Fruit fly (Drosophila melanogaster) whole organism, embryonic: ENCODE data around the gene CG17754.

ENCODE experiments used
- BEAF-32 ChIP-seq: fragments of 200-800 bp; sonication (Bioruptor generic); optimal IDR thresholded peaks from 3 replicates; lab custom pipeline; 2017; ENCODE audit warnings: missing biosample characterization, missing genetic modification characterization, mild to moderate bottlenecking, moderate library complexity, missing genetic modification reagents
- CG10431 ChIP-seq: fragments of 200-800 bp; sonication (Bioruptor generic); optimal IDR thresholded peaks from 3 replicates; lab custom pipeline; 2018; ENCODE audit warnings: missing biosample characterization, mild to moderate bottlenecking, missing genetic modification characterization
- CG11247 ChIP-seq: fragments of 200-800 bp; sonication (Bioruptor generic); IDR thresholded peaks from 2 replicates; pipeline ENCODE4 v1.3.6; 2022; ENCODE audit warnings: missing biosample characterization, missing genetic modification characterization
- CG11398 ChIP-seq: fragments of 200-800 bp; sonication (Bioruptor generic); optimal IDR thresholded peaks from 2 replicates; lab custom pipeline; 2016; ENCODE audit warnings: missing biosample characterization, missing genetic modification characterization
- CG11696 ChIP-seq: fragments of 200-800 bp; sonication (Bioruptor generic); IDR thresholded peaks from 2 replicates; pipeline ENCODE4 v1.3.6; 2022; ENCODE audit warnings: missing biosample characterization, missing genetic modification characterization
- CG12299 ChIP-seq: fragments of 200-800 bp; sonication (Bioruptor generic); optimal IDR thresholded peaks from 2 replicates; lab custom pipeline; 2018; ENCODE audit warnings: missing biosample characterization, mild to moderate bottlenecking, missing genetic modification characterization
- CG13424 ChIP-seq: fragments of 200-800 bp; sonication (Bioruptor generic); optimal IDR thresholded peaks from 2 replicates; lab custom pipeline; 2019; ENCODE audit warnings: missing biosample characterization, mild to moderate bottlenecking, missing genetic modification characterization, moderate library complexity
- CG14050 ChIP-seq: fragments of 200-800 bp; sonication (Bioruptor generic); IDR thresholded peaks from 3 replicates; pipeline ENCODE4 v1.3.6; 2022; ENCODE audit warnings: missing biosample characterization, missing genetic modification characterization
- CG15269 ChIP-seq: fragments of 200-800 bp; sonication (Bioruptor generic); optimal IDR thresholded peaks from 2 replicates; lab custom pipeline; 2018; ENCODE audit warnings: missing biosample characterization, mild to moderate bottlenecking, missing genetic modification characterization, moderate library complexity
- CG17385 ChIP-seq: fragments of 200-800 bp; sonication (Bioruptor generic); optimal IDR thresholded peaks from 3 replicates; lab custom pipeline; 2018; ENCODE audit warnings: missing biosample characterization, mild to moderate bottlenecking, missing genetic modification characterization
- CG18599 ChIP-seq: fragments of 200-800 bp; sonication (Bioruptor generic); optimal IDR thresholded peaks from 3 replicates; lab custom pipeline; 2017; ENCODE audit warnings: missing biosample characterization, missing genetic modification characterization, mild to moderate bottlenecking, moderate library complexity, missing genetic modification reagents
- CG2199 ChIP-seq: fragments of 200-800 bp; sonication (Bioruptor generic); IDR thresholded peaks from 3 replicates; pipeline ENCODE4 v1.3.6; 2022; ENCODE audit warnings: missing biosample characterization, missing genetic modification characterization
- CG2202 ChIP-seq: fragments of 200-800 bp; sonication (Bioruptor generic); optimal IDR thresholded peaks from 2 replicates; lab custom pipeline; 2018; ENCODE audit warnings: missing biosample characterization, mild to moderate bottlenecking, missing genetic modification characterization
- CG31441 ChIP-seq: fragments of 200-800 bp; sonication (Bioruptor generic); IDR thresholded peaks from 2 replicates; pipeline ENCODE4 v1.3.6; 2022; ENCODE audit warnings: missing biosample characterization, missing genetic modification characterization
- CG33213 ChIP-seq: fragments of 200-800 bp; sonication (Bioruptor generic); optimal IDR thresholded peaks from 3 replicates; lab custom pipeline; 2016; ENCODE audit warnings: missing biosample characterization, missing genetic modification characterization
- CG4404 ChIP-seq: fragments of 200-800 bp; sonication (Bioruptor generic); IDR thresholded peaks from 2 replicates; pipeline ENCODE4 v1.3.6; 2022; ENCODE audit warnings: missing biosample characterization, missing genetic modification characterization
- CG4820 ChIP-seq: fragments of 200-800 bp; sonication (Bioruptor generic); optimal IDR thresholded peaks from 3 replicates; lab custom pipeline; 2016; ENCODE audit warnings: missing biosample characterization, missing genetic modification characterization
- CG6791 ChIP-seq: fragments of 200-800 bp; sonication (Bioruptor generic); IDR thresholded peaks from 3 replicates; pipeline ENCODE4 v1.3.6; 2022; ENCODE audit warnings: missing biosample characterization, missing genetic modification characterization; ENCODE audit not compliant: partially characterized antibody
- CG7556 ChIP-seq: fragments of 200-800 bp; sonication (Bioruptor generic); optimal IDR thresholded peaks from 2 replicates; lab custom pipeline; 2017; ENCODE audit warnings: missing biosample characterization, mild to moderate bottlenecking, missing genetic modification characterization
- CG9437 ChIP-seq: fragments of 200-800 bp; sonication (Bioruptor generic); optimal IDR thresholded peaks from 2 replicates; lab custom pipeline; 2018; ENCODE audit warnings: missing biosample characterization, mild to moderate bottlenecking, missing genetic modification characterization
- CG9817 ChIP-seq: fragments of 200-800 bp; sonication (Bioruptor generic); optimal IDR thresholded peaks from 2 replicates; lab custom pipeline; 2018; ENCODE audit warnings: missing biosample characterization, mild to moderate bottlenecking, missing genetic modification characterization, moderate library complexity
- CHES-1-like ChIP-seq: fragments of 200-800 bp; sonication (Bioruptor generic); optimal IDR thresholded peaks from 2 replicates; lab custom pipeline; 2016; ENCODE audit warnings: missing biosample characterization, missing genetic modification characterization
- Deaf1 ChIP-seq: fragments of 200-800 bp; optimal IDR thresholded peaks from 3 replicates; lab custom pipeline; 2019; ENCODE audit warnings: missing biosample characterization, mild to moderate bottlenecking, missing genetic modification characterization, moderate library complexity
- Doc2 ChIP-seq: fragments of 200-800 bp; sonication (Bioruptor generic); IDR thresholded peaks from 2 replicates; pipeline ENCODE4 v1.3.6; 2022; ENCODE audit warnings: missing biosample characterization, missing genetic modification characterization
- Dp ChIP-seq: fragments of 200-800 bp; sonication (Bioruptor generic); optimal IDR thresholded peaks from 2 replicates; lab custom pipeline; 2018; ENCODE audit warnings: missing biosample characterization, mild to moderate bottlenecking, missing genetic modification characterization, moderate library complexity
- Elba2 ChIP-seq: fragments of 200-800 bp; sonication (Bioruptor generic); optimal IDR thresholded peaks from 3 replicates; lab custom pipeline; 2016; ENCODE audit warnings: missing biosample characterization, missing genetic modification characterization
- Ets65A ChIP-seq: fragments of 200-800 bp; sonication (Bioruptor generic); peaks from one replicate; lab custom pipeline; 2016; ENCODE audit warnings: missing biosample characterization, missing genetic modification characterization
- HLH3B ChIP-seq: fragments of 200-800 bp; sonication (Bioruptor generic); IDR thresholded peaks from 2 replicates; pipeline ENCODE4 v1.3.6; 2022; ENCODE audit warnings: missing biosample characterization, missing genetic modification characterization
- HLH54F ChIP-seq: fragments of 200-800 bp; sonication (Bioruptor generic); optimal IDR thresholded peaks from 3 replicates; lab custom pipeline; 2016; ENCODE audit warnings: missing biosample characterization, missing genetic modification characterization
- Lpt ChIP-seq: fragments of >200 bp; optimal IDR thresholded peaks from 2 replicates; lab custom pipeline; 2018; ENCODE audit warnings: missing biosample characterization, missing genetic modification characterization
- Nf-YC ChIP-seq: fragments of 200-800 bp; optimal IDR thresholded peaks from 3 replicates; lab custom pipeline; 2019; ENCODE audit warnings: missing biosample characterization, mild to moderate bottlenecking, missing genetic modification characterization, moderate library complexity
- Spps ChIP-seq: fragments of 200-800 bp; sonication (Bioruptor generic); optimal IDR thresholded peaks from 2 replicates; lab custom pipeline; 2018; ENCODE audit warnings: missing biosample characterization, mild to moderate bottlenecking, missing genetic modification characterization
- Taf1 ChIP-seq: fragments of 200-800 bp; sonication (Bioruptor generic); IDR thresholded peaks from 2 replicates; pipeline ENCODE4 v1.3.6; 2022; ENCODE audit warnings: missing biosample characterization, missing genetic modification characterization
- Xrp1 ChIP-seq: fragments of 200-800 bp; sonication (Bioruptor generic); IDR thresholded peaks from 2 replicates; pipeline ENCODE4 v1.3.6; 2022; ENCODE audit warnings: missing biosample characterization, missing genetic modification characterization
- ab ChIP-seq: fragments of 200-800 bp; sonication (Bioruptor generic); optimal IDR thresholded peaks from 2 replicates; lab custom pipeline; 2016; ENCODE audit warnings: missing biosample characterization, missing genetic modification characterization
- abd-A ChIP-seq: fragments of 200-800 bp; sonication (Bioruptor generic); optimal IDR thresholded peaks from 3 replicates; lab custom pipeline; 2019; ENCODE audit warnings: missing biosample characterization, mild to moderate bottlenecking, missing genetic modification characterization, moderate library complexity
- bbx ChIP-seq: fragments of 200-800 bp; sonication (Bioruptor generic); IDR thresholded peaks from 2 replicates; pipeline ENCODE4 v1.3.6; 2022; ENCODE audit warnings: missing biosample characterization, missing genetic modification characterization; ENCODE audit not compliant: partially characterized antibody
- bcd ChIP-seq: fragments of 200-800 bp; sonication (Bioruptor generic); optimal IDR thresholded peaks from 2 replicates; lab custom pipeline; 2017; ENCODE audit warnings: missing biosample characterization, mild to moderate bottlenecking, missing genetic modification characterization
- emc ChIP-seq: fragments of 200-800 bp; sonication (Bioruptor generic); optimal IDR thresholded peaks from 2 replicates; lab custom pipeline; 2016; ENCODE audit warnings: missing biosample characterization, missing genetic modification characterization
- gce ChIP-seq: fragments of 200-800 bp; sonication (Bioruptor generic); IDR thresholded peaks from 3 replicates; pipeline ENCODE4 v1.3.6; 2022; ENCODE audit warnings: missing biosample characterization, missing genetic modification characterization
- ind ChIP-seq: fragments of 200-800 bp; sonication (Bioruptor generic); optimal IDR thresholded peaks from 3 replicates; lab custom pipeline; 2016; ENCODE audit warnings: missing biosample characterization, missing genetic modification characterization
- klu ChIP-seq: fragments of 200-800 bp; sonication (Bioruptor generic); IDR thresholded peaks from 2 replicates; pipeline ENCODE4 v1.3.6; 2022; ENCODE audit warnings: missing biosample characterization, missing genetic modification characterization
- knrl ChIP-seq: fragments of 200-800 bp; sonication (Bioruptor generic); IDR thresholded peaks from 3 replicates; pipeline ENCODE4 v1.3.6; 2022; ENCODE audit warnings: missing biosample characterization, missing genetic modification characterization; ENCODE audit not compliant: partially characterized antibody
- luna ChIP-seq: fragments of 200-800 bp; sonication (Bioruptor generic); optimal IDR thresholded peaks from 2 replicates; lab custom pipeline; 2016; ENCODE audit warnings: missing biosample characterization, missing genetic modification characterization
- mam ChIP-seq: fragments of 200-800 bp; sonication (Bioruptor generic); optimal IDR thresholded peaks from 3 replicates; lab custom pipeline; 2016; ENCODE audit warnings: missing biosample characterization, missing genetic modification characterization
- pho ChIP-seq: fragments of 200-800 bp; sonication (Bioruptor generic); optimal IDR thresholded peaks from 2 replicates; lab custom pipeline; 2016; ENCODE audit warnings: missing biosample characterization, missing genetic modification characterization
- pum ChIP-seq: fragments of 200-800 bp; sonication (Bioruptor generic); optimal IDR thresholded peaks from 2 replicates; lab custom pipeline; 2016; ENCODE audit warnings: missing biosample characterization, missing genetic modification characterization
- rib ChIP-seq: fragments of 200-800 bp; sonication (Bioruptor generic); IDR thresholded peaks from 2 replicates; pipeline ENCODE4 v1.3.6; 2022; ENCODE audit warnings: missing biosample characterization, missing genetic modification characterization
- sens-2 ChIP-seq: fragments of 200-800 bp; sonication (Bioruptor generic); IDR thresholded peaks from 2 replicates; pipeline ENCODE4 v1.3.6; 2022; ENCODE audit warnings: missing biosample characterization, missing genetic modification characterization
- seq ChIP-seq: fragments of 200-800 bp; sonication (Bioruptor generic); IDR thresholded peaks from 2 replicates; pipeline ENCODE4 v1.3.6; 2022; ENCODE audit warnings: missing biosample characterization, missing genetic modification characterization
- so ChIP-seq: fragments of 200-800 bp; sonication (Bioruptor generic); IDR thresholded peaks from 3 replicates; pipeline ENCODE4 v1.3.6; 2022; ENCODE audit warnings: missing biosample characterization, missing genetic modification characterization
- tin ChIP-seq: fragments of 200-800 bp; sonication (Bioruptor generic); optimal IDR thresholded peaks from 3 replicates; lab custom pipeline; 2016; ENCODE audit warnings: missing biosample characterization, missing genetic modification characterization
- zfh2 ChIP-seq: fragments of 200-800 bp; sonication (Bioruptor generic); optimal IDR thresholded peaks from 2 replicates; lab custom pipeline; 2016; ENCODE audit warnings: missing biosample characterization, missing genetic modification characterization

The CG17754 gene

dm6 chrX:9232199-9232598 lies 18.0 kb upstream of the CG17754 start, which contains the start of gene CG12121 (continued):
- TF ChIP-seq CG31441 (GFP tag; lab: Robert Waterston, UW) (no peak), bbx (GFP tag; lab: Robert Waterston, UW) (peak; percentile 80), ab (GFP tag; lab: Kevin White, UChicago) (no peak), CG2199 (no peak), zfh2 (no peak), Ets65A (GFP tag; lab: Kevin White, UChicago) (no peak), mam (GFP tag; lab: Kevin White, UChicago) (no peak), Nf-YC (tag; lab: Kevin White, UChicago) (no peak), CG17385 (GFP tag; lab: Kevin White, UChicago) (no peak), knrl (peak; percentile 52; the same call in 2 of the 3 replicates), tin (GFP tag; lab: Kevin White, UChicago) (no peak), BEAF-32 (GFP tag; lab: Kevin White, UChicago) (peak; percentile 66), CG11696 (GFP tag; lab: Robert Waterston, UW) (no peak), Elba2 (GFP tag; lab: Kevin White, UChicago) (no peak), rib (GFP tag; lab: Robert Waterston, UW) (no peak), Dp (GFP tag; lab: Kevin White, UChicago) (peak; percentile 81), gce (GFP tag; lab: Robert Waterston, UW) (no peak), CG9437 (no peak), CG7556 (GFP tag; lab: Kevin White, UChicago) (no peak), sens-2 (GFP tag; lab: Robert Waterston, UW) (no peak), Deaf1 (tag; lab: Kevin White, UChicago) (no peak), abd-A (tag; lab: Kevin White, UChicago) (no peak), luna (GFP tag; lab: Kevin White, UChicago) (no peak), pho (GFP tag; lab: Kevin White, UChicago) (no peak), CG12299 (tag; lab: Kevin White, UChicago) (no peak), klu (GFP tag; lab: Robert Waterston, UW) (no peak), CG2202 (no peak), CG4820 (GFP tag; lab: Kevin White, UChicago) (no peak), CG4404 (GFP tag; lab: Robert Waterston, UW) (no peak), CG33213 (GFP tag; lab: Kevin White, UChicago) (no peak), CG14050 (no peak), Xrp1 (GFP tag; lab: Robert Waterston, UW) (no peak), CG15269 (no peak), Taf1 (GFP tag; lab: Robert Waterston, UW) (no peak), Spps (tag; lab: Kevin White, UChicago) (no peak), CG13424 (tag; lab: Kevin White, UChicago) (no peak), CHES-1-like (GFP tag; lab: Kevin White, UChicago) (no peak), HLH54F (no peak), Doc2 (GFP tag; lab: Robert Waterston, UW) (no peak), CG6791 (GFP tag; lab: Robert Waterston, UW) (peak; percentile 80), CG10431 (GFP tag; lab: Kevin White, UChicago) (no peak), seq (GFP tag; lab: Robert Waterston, UW) (no peak), pum (GFP tag; lab: Kevin White, UChicago) (no peak), so (GFP tag; lab: Robert Waterston, UW) (no peak), CG11398 (GFP tag; lab: Kevin White, UChicago) (no peak), Lpt (GFP tag; lab: Kevin White, UChicago) (no peak), HLH3B (GFP tag; lab: Robert Waterston, UW) (no peak), CG9817 (tag; lab: Kevin White, UChicago) (no peak), ind (GFP tag; lab: Kevin White, UChicago) (no peak), CG11247 (GFP tag; lab: Robert Waterston, UW) (no peak), bcd (no peak), CG18599 (GFP tag; lab: Kevin White, UChicago) (no peak), emc (GFP tag; lab: Kevin White, UChicago) (no peak)
